In the genomic region with DNA sequence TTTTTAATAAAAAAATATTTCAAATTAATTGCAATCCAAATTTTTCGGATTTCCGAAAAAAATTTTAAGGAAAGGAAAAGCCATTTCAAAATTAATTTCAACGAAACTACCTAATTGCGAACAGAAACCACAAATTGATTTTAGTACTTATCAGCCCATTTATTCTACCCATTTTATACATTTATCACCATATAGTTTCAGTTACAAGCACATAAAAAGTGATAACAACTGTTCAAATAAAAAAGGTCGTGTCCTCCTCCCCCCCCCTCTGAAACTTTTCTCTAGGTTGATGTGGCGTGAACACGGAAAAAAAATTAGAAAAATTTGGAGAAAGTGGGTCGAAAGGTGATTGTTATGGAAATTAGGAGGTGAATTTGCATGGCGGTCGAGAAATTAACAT, we compare ENCODE assay signal across 6 worm cellular contexts.
TF ChIP-seq lines count a peak whose summit lies in the region.

No protein-coding gene starts in this region.

TF ChIP-seq in whole organism, L1 larva, 84 proteins besides CTCF, POLR2A, EP300 and RAD21:
- TF ChIP-seq ztf-4 (tag; optimal IDR thresholded peaks at IDR 0.05; lab: Kevin White, UChicago) (no peak), efl-1 (optimal IDR thresholded peaks at IDR 0.05; lab: Kevin White, UChicago) (no peak), efl-1 (GFP tag; optimal IDR thresholded peaks at IDR 0.05 in 1 of 2; lab: Kevin White, UChicago) (peak in 1 of 2 experiments; percentile 83), elt-2 (tag; optimal IDR thresholded peaks at IDR 0.05; lab: Kevin White, UChicago) (peak; percentile 7), aha-1 (tag; optimal IDR thresholded peaks at IDR 0.05; lab: Kevin White, UChicago) (no peak), fkh-4 (tag; optimal IDR thresholded peaks at IDR 0.05; lab: Kevin White, UChicago; ENCODE audit: borderline replicate concordance) (no peak), pqm-1 (tag; optimal IDR thresholded peaks at IDR 0.05; lab: Kevin White, UChicago) (peak; percentile 35)

TF ChIP-seq in whole organism, L2 larva, 48 proteins besides CTCF, POLR2A, EP300 and RAD21:
- no peak for TF ChIP-seq skn-1 (tag; optimal IDR thresholded peaks at IDR 0.05; lab: Kevin White, UChicago)
- TF ChIP-seq crh-2 (tag; optimal IDR thresholded peaks at IDR 0.05; lab: Kevin White, UChicago): peak; percentile 4
- peak; percentile 88 for TF ChIP-seq fos-1 (tag; optimal IDR thresholded peaks at IDR 0.05; lab: Kevin White, UChicago)
TF ChIP-seq in whole organism, L2 larva: peak in this region for 2.

TF ChIP-seq in whole organism, L3 larva, 47 proteins besides CTCF, POLR2A, EP300 and RAD21:
- TF ChIP-seq pha-4 (tag; optimal IDR thresholded peaks at IDR 0.05; lab: Kevin White, UChicago) (peak; percentile 24), elt-2 (tag; optimal IDR thresholded peaks at IDR 0.05; lab: Kevin White, UChicago) (peak; percentile 88), nhr-76 (tag; optimal IDR thresholded peaks at IDR 0.05; lab: Kevin White, UChicago) (no peak), ztf-4 (tag; optimal IDR thresholded peaks at IDR 0.05; lab: Kevin White, UChicago) (no peak), pqm-1 (tag; optimal IDR thresholded peaks at IDR 0.05; lab: Kevin White, UChicago) (peak; percentile 85), ZK546.5 (tag; optimal IDR thresholded peaks at IDR 0.05; lab: Kevin White, UChicago) (no peak), tbx-2 (tag; optimal IDR thresholded peaks at IDR 0.05; lab: Kevin White, UChicago) (no peak), skn-1 (tag; optimal IDR thresholded peaks at IDR 0.05; lab: Kevin White, UChicago) (no peak)

TF ChIP-seq in whole organism, L4 larva, 104 proteins besides CTCF, POLR2A, EP300 and RAD21:
- TF ChIP-seq dmd-6 (GFP tag; IDR thresholded peaks at IDR 0.05; lab: Robert Waterston, UW) (peak; percentile 59; the same call in 1 of the 2 replicates), nhr-28 (tag; optimal IDR thresholded peaks at IDR 0.05; lab: Kevin White, UChicago) (peak; percentile 92), php-3 (GFP tag; IDR thresholded peaks at IDR 0.05; lab: Robert Waterston, UW) (peak; percentile 85), pqm-1 (tag; optimal IDR thresholded peaks at IDR 0.05; lab: Kevin White, UChicago) (peak; percentile 86), mep-1 (tag; optimal IDR thresholded peaks at IDR 0.05; lab: Kevin White, UChicago) (peak; percentile 16), lin-15B (tag; optimal IDR thresholded peaks at IDR 0.05; lab: Kevin White, UChicago) (no peak), ceh-32 (tag; optimal IDR thresholded peaks at IDR 0.05; lab: Kevin White, UChicago; ENCODE audit: poor library complexity) (no peak), dve-1 (tag; optimal IDR thresholded peaks at IDR 0.05; lab: Kevin White, UChicago; ENCODE audit: insufficient read depth) (peak; percentile 55), daf-16 (GFP tag; optimal IDR thresholded peaks at IDR 0.05; lab: Kevin White, UChicago) (no peak), daf-16 (tag; optimal IDR thresholded peaks at IDR 0.05; lab: Kevin White, UChicago) (peak; percentile 38), nhr-77 (tag; optimal IDR thresholded peaks at IDR 0.05; lab: Kevin White, UChicago) (peak; percentile 91), hlh-11 (tag; optimal IDR thresholded peaks at IDR 0.05; lab: Kevin White, UChicago) (peak; percentile 46), tag-97 (GFP tag; IDR thresholded peaks at IDR 0.05; lab: Robert Waterston, UW) (no peak)
TF ChIP-seq in whole organism, L4 larva: peak in this region for 9.

TF ChIP-seq in whole organism, late embryonic, 69 proteins besides CTCF, POLR2A, EP300 and RAD21:
- TF ChIP-seq elt-2 (tag; optimal IDR thresholded peaks at IDR 0.05; lab: Kevin White, UChicago): peak; percentile 62
- TF ChIP-seq madf-2 (tag; optimal IDR thresholded peaks at IDR 0.05; lab: Kevin White, UChicago): no peak

TF ChIP-seq in whole organism, young adult, 124 proteins besides CTCF, POLR2A, EP300 and RAD21:
- TF ChIP-seq nhr-80 (tag; optimal IDR thresholded peaks at IDR 0.05; lab: Kevin White, UChicago) (peak; percentile 82), nhr-27 (tag; optimal IDR thresholded peaks at IDR 0.05; lab: Kevin White, UChicago) (no peak)
TF ChIP-seq in whole organism, young adult: peak in this region for 1.
